Worm (Caenorhabditis elegans) whole organism, early embryonic: ENCODE results near the gene T17A3.12.

Experiments used
- B0310.2 ChIP-seq: sonication (generic microtip); optimal IDR thresholded peaks from 2 replicates; lab custom pipeline; 2016; ENCODE audit warnings: mild to moderate bottlenecking, missing genetic modification characterization, missing compliant biosample characterization
- aly-1 ChIP-seq: sonication (generic microtip); optimal IDR thresholded peaks from 2 replicates; lab custom pipeline; 2016; ENCODE audit warnings: missing genetic modification characterization, missing compliant biosample characterization
- ama-1 ChIP-seq: fragments of 150-350 bp; optimal IDR thresholded peaks from 2 replicates; lab custom pipeline; 2014
- ceh-13 ChIP-seq: fragments of 200-800 bp; sonication (Bioruptor generic); optimal IDR thresholded peaks from 2 replicates; lab custom pipeline; 2018; ENCODE audit warnings: mild to moderate bottlenecking, missing genetic modification characterization, missing compliant biosample characterization
- ets-7 ChIP-seq: sonication (generic microtip); optimal IDR thresholded peaks from 2 replicates; lab custom pipeline; 2016; ENCODE audit warnings: missing genotype, missing genetic modification characterization, missing compliant biosample characterization
- flt-1 ChIP-seq: fragments of 200-800 bp; sonication (Bioruptor generic); IDR thresholded peaks from 2 replicates; pipeline ENCODE4 v1.3.6; 2022; ENCODE audit warnings: missing genetic modification characterization, missing compliant biosample characterization
- hmbx-1 ChIP-seq: sonication (generic microtip); optimal IDR thresholded peaks from 2 replicates; lab custom pipeline; 2016; ENCODE audit warnings: mild to moderate bottlenecking, missing genetic modification characterization, missing compliant biosample characterization
- sea-1 ChIP-seq: fragments of 200-800 bp; sonication (Bioruptor generic); conservative IDR thresholded peaks from 2 replicates; pipeline ENCODE4 v1.3.6; 2022; ENCODE audit warnings: missing genetic modification characterization, missing compliant biosample characterization
- tbx-11 ChIP-seq: fragments of 200-800 bp; sonication (Bioruptor generic); IDR thresholded peaks from 2 replicates; pipeline ENCODE4 v1.3.6; 2022; ENCODE audit warnings: missing genetic modification characterization, missing compliant biosample characterization
- tbx-37 ChIP-seq: fragments of 200-800 bp; sonication (Bioruptor generic); conservative IDR thresholded peaks from 2 replicates; pipeline ENCODE4 v1.3.6; 2022; ENCODE audit warnings: missing genetic modification reagents, missing genetic modification characterization, missing compliant biosample characterization
- tra-4 ChIP-seq: sonication (generic microtip); optimal IDR thresholded peaks from 2 replicates; lab custom pipeline; 2017; ENCODE audit warnings: missing genetic modification characterization, missing compliant biosample characterization

ce11 chrIII:165390-165789 lies 20.4 kb upstream of the T17A3.12 start, which contains the start of gene F40G9.7:
- no peak for TF ChIP-seq ama-1 (lab: Kevin White, UChicago)
- TF ChIP-seq hmbx-1: no peak
- no peak for TF ChIP-seq flt-1 (GFP tag; lab: Robert Waterston, UW)
- TF ChIP-seq tbx-37 (GFP tag; lab: Robert Waterston, UW): no peak
- TF ChIP-seq B0310.2 (tag; lab: Kevin White, UChicago): no peak
- TF ChIP-seq ceh-13 (GFP tag; lab: Kevin White, UChicago): no peak
- TF ChIP-seq aly-1 (tag; lab: Kevin White, UChicago): no peak
- no peak for TF ChIP-seq sea-1 (GFP tag; lab: Robert Waterston, UW)
- no peak for TF ChIP-seq ets-7
- TF ChIP-seq tbx-11: no peak
- TF ChIP-seq tra-4: no peak
